Fruit fly (Drosophila melanogaster): Measurements from ENCODE around the gene Tektin-C.

Tektin-C gene

dm6 chr3L:5828684-5829083 is 32.3 kb upstream of the Tektin-C start (continued):
- TF ChIP-seq CG7357 (GFP tag; IDR thresholded peaks at IDR 0.05) (no peak), hkb (optimal IDR thresholded peaks at IDR 0.05) (no peak), hkb (GFP tag; IDR thresholded peaks at IDR 0.05) (no peak), HmgD (GFP tag; optimal IDR thresholded peaks at IDR 0.05) (no peak), Blimp-1 (GFP tag; optimal IDR thresholded peaks at IDR 0.05) (peak; percentile 37), NfI (GFP tag; optimal IDR thresholded peaks at IDR 0.05) (no peak), CG13894 (tag; optimal IDR thresholded peaks at IDR 0.05) (no peak), wek (GFP tag; optimal IDR thresholded peaks at IDR 0.05) (no peak), CG18476 (GFP tag; optimal IDR thresholded peaks at IDR 0.05) (no peak), CG18011 (GFP tag; optimal IDR thresholded peaks at IDR 0.05) (no peak), CG32532 (GFP tag; IDR thresholded peaks at IDR 0.05) (no peak), nerfin-2 (GFP tag; IDR thresholded peaks at IDR 0.05; ENCODE audit: partially characterized antibody) (no peak), CG4282 (GFP tag; optimal IDR thresholded peaks at IDR 0.05) (no peak), CG4617 (GFP tag; optimal IDR thresholded peaks at IDR 0.05; ENCODE audit: borderline replicate concordance) (no peak), CG9932 (GFP tag; IDR thresholded peaks at IDR 0.05) (no peak), CG8290 (GFP tag; optimal IDR thresholded peaks at IDR 0.05) (no peak), CG8290 (tag; optimal IDR thresholded peaks at IDR 0.05) (no peak), CG17802 (tag; optimal IDR thresholded peaks at IDR 0.05) (no peak), CG6689 (GFP tag; IDR thresholded peaks at IDR 0.05) (no peak), bigmax (GFP tag; optimal IDR thresholded peaks at IDR 0.05) (no peak), MBD-R2 (GFP tag; IDR thresholded peaks at IDR 0.05) (no peak), CG17186 (GFP tag; optimal IDR thresholded peaks at IDR 0.05) (no peak), Dad (GFP tag; optimal IDR thresholded peaks at IDR 0.05) (no peak), gsb (GFP tag; IDR thresholded peaks at IDR 0.05) (0 out of 2 replicates have a peak, but pooled peaks have one; percentile 7), CG10321 (GFP tag; IDR thresholded peaks at IDR 0.05) (no peak), Sry-β (GFP tag; optimal IDR thresholded peaks at IDR 0.05) (no peak), CG33213 (GFP tag; optimal IDR thresholded peaks at IDR 0.05) (no peak), CG11247 (GFP tag; IDR thresholded peaks at IDR 0.05) (no peak), CG5180 (GFP tag; optimal IDR thresholded peaks at IDR 0.05) (no peak), CG12155 (GFP tag; optimal IDR thresholded peaks at IDR 0.05) (no peak), slp2 (GFP tag; optimal IDR thresholded peaks at IDR 0.05) (no peak), CG15073 (GFP tag; optimal IDR thresholded peaks at IDR 0.05) (no peak), CG13424 (tag; optimal IDR thresholded peaks at IDR 0.05) (peak; percentile 52), Sry-δ (GFP tag; optimal IDR thresholded peaks at IDR 0.05) (no peak), twi (tag; optimal IDR thresholded peaks at IDR 0.05) (no peak), CG13296 (GFP tag; optimal IDR thresholded peaks at IDR 0.05) (no peak), grn (GFP tag; optimal IDR thresholded peaks at IDR 0.05) (no peak), inv (GFP tag; IDR thresholded peaks at IDR 0.05; ENCODE audit: partially characterized antibody) (no peak), CG6854 (GFP tag; optimal IDR thresholded peaks at IDR 0.05) (no peak), CG7556 (GFP tag; optimal IDR thresholded peaks at IDR 0.05) (peak; percentile 50), sr (GFP tag; IDR thresholded peaks at IDR 0.05) (no peak), GATAe (GFP tag; conservative IDR thresholded peaks at IDR 0.05) (no peak), CG7987 (GFP tag; optimal IDR thresholded peaks at IDR 0.05) (no peak), CG32767 (GFP tag; IDR thresholded peaks at IDR 0.05) (no peak), CG10979 (tag; optimal IDR thresholded peaks at IDR 0.05) (peak; percentile 39), CG12744 (GFP tag; optimal IDR thresholded peaks at IDR 0.05) (no peak), CG11723 (GFP tag; optimal IDR thresholded peaks at IDR 0.05) (no peak), nerfin-1 (tag; optimal IDR thresholded peaks at IDR 0.05) (no peak), CG12659 (GFP tag; optimal IDR thresholded peaks at IDR 0.05) (peak; percentile 9), Usf (GFP tag; optimal IDR thresholded peaks at IDR 0.05) (no peak), CG14710 (tag; optimal IDR thresholded peaks at IDR 0.05) (peak; percentile 9), zfh2 (GFP tag; optimal IDR thresholded peaks at IDR 0.05) (no peak)

Data from whole organism, embryonic.